Fruit fly (Drosophila melanogaster): ENCODE measurements around the gene Or98b.

Gene Or98b

DNA sequence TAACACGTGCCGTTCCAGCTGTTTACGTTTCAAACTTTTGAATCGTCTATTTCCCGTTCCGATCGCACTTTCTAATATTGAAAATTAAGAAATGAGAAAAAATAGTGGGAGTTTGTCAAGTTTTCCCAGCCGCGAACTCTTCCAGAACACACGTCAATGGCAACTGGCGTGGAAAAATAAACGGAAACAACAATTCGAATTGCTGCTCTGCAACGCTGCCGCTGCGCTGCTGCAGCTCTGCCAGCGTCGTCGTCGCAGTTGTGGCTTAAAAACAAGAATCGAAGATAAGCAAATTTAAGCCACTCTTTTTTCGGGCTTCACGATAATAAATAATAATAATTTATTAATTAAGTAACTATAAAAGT lies 20.9 kb upstream of the Or98b start (continued):
- TF ChIP-seq Ets97D (GFP tag; optimal IDR thresholded peaks at IDR 0.05) (no peak), CG11247 (GFP tag; IDR thresholded peaks at IDR 0.05) (no peak), peb (GFP tag; IDR thresholded peaks at IDR 0.05) (no peak), Kr (GFP tag; optimal IDR thresholded peaks at IDR 0.05) (no peak), inv (GFP tag; IDR thresholded peaks at IDR 0.05; ENCODE audit: partially characterized antibody) (no peak), unc-4 (GFP tag; IDR thresholded peaks at IDR 0.05; ENCODE audit: partially characterized antibody) (0 out of 2 replicates have a peak, but pooled peaks have one; percentile 6), Max (GFP tag; optimal IDR thresholded peaks at IDR 0.05) (peak; percentile 8), sim (GFP tag; IDR thresholded peaks at IDR 0.05) (no peak), Side (GFP tag; optimal IDR thresholded peaks at IDR 0.05) (no peak)

DNA sequence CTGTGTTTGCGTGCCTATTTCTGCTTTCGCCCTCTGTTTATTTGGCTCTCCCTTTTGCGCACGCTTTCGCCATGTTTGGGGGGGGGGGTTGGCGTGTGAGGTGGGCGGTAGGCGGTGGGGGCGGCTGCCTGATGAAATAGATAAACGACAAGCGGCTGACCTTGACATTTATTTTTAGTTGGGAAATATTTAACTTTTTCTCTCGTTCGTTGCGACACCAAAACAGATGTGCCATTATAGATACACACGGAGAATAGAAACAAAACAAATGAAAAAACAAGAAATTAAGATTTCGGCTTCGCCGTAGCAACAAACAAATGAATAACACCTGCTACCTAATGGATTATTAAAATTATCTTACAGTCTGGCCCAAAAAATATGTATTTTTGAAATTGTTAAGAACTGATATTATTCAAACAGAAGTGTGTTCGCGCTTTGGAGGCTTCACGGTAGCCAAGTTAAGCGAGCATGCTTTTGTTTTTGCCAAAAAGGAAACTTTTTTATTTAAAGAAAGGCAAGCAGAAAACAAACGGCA lies 19.8 kb upstream of the Or98b start:
- TF ChIP-seq ind (GFP tag; optimal IDR thresholded peaks at IDR 0.05) (peak; percentile 56), CG4328 (GFP tag; optimal IDR thresholded peaks at IDR 0.05) (peak; percentile 22), lab (GFP tag; optimal IDR thresholded peaks at IDR 0.05) (peak; percentile 73), vfl (GFP tag; optimal IDR thresholded peaks at IDR 0.05) (no peak), Ada2b (GFP tag; IDR thresholded peaks at IDR 0.05) (peak; percentile 50; the same call in 1 of the 2 replicates), CG11085 (GFP tag; IDR thresholded peaks at IDR 0.05) (peak; percentile 49; the same call in 1 of the 2 replicates), CG13296 (GFP tag; optimal IDR thresholded peaks at IDR 0.05) (peak; percentile 56), CG4854 (GFP tag; optimal IDR thresholded peaks at IDR 0.05) (peak; percentile 37), CG1529 (GFP tag; optimal IDR thresholded peaks at IDR 0.05) (no peak), Elba2 (GFP tag; optimal IDR thresholded peaks at IDR 0.05) (no peak), schlank (tag; optimal IDR thresholded peaks at IDR 0.05) (peak; percentile 3), CG11093 (GFP tag; IDR thresholded peaks at IDR 0.05) (peak; percentile 45; the same call in 1 of the 3 replicates), CG6854 (GFP tag; optimal IDR thresholded peaks at IDR 0.05) (no peak), fd3F (GFP tag; optimal IDR thresholded peaks at IDR 0.05) (peak; percentile 64), Ssrp (tag; optimal IDR thresholded peaks at IDR 0.05) (peak; percentile 42), pan (optimal IDR thresholded peaks at IDR 0.05) (no peak), pan (GFP tag; optimal IDR thresholded peaks at IDR 0.05 in 1 of 2, IDR thresholded peaks at IDR 0.05 in 1 of 2) (peak in 1 of 2 experiments; percentile 74), MTF-1 (GFP tag; optimal IDR thresholded peaks at IDR 0.05; ENCODE audit: borderline replicate concordance) (no peak), CG4424 (GFP tag; optimal IDR thresholded peaks at IDR 0.05) (peak; percentile 35), org-1 (GFP tag; optimal IDR thresholded peaks at IDR 0.05) (peak; percentile 56), Fer1 (GFP tag; optimal IDR thresholded peaks at IDR 0.05) (peak; percentile 62), sisA (GFP tag; IDR thresholded peaks at IDR 0.05) (peak; percentile 61), ttk (GFP tag; IDR thresholded peaks at IDR 0.05) (0 out of 2 replicates have a peak, but pooled peaks have one; percentile 11), CG9876 (GFP tag; optimal IDR thresholded peaks at IDR 0.05) (no peak), ems (GFP tag; optimal IDR thresholded peaks at IDR 0.05) (peak; percentile 35), Atf6 (GFP tag; IDR thresholded peaks at IDR 0.05) (peak; percentile 77), cwo (GFP tag; optimal IDR thresholded peaks at IDR 0.05) (peak; percentile 85), Hsf (GFP tag; optimal IDR thresholded peaks at IDR 0.05) (peak; percentile 12), CG2199 (GFP tag; IDR thresholded peaks at IDR 0.05) (no peak), CG11456 (GFP tag; IDR thresholded peaks at IDR 0.05) (0 out of 3 replicates have a peak, but pooled peaks have one; percentile 40), chif (GFP tag; optimal IDR thresholded peaks at IDR 0.05) (peak in 1 of 2 experiments; percentile 10), ato (GFP tag; IDR thresholded peaks at IDR 0.05; ENCODE audit: partially characterized antibody) (no peak), CG32767 (GFP tag; IDR thresholded peaks at IDR 0.05) (peak; percentile 73; the same call in 1 of the 2 replicates), unpg (GFP tag; optimal IDR thresholded peaks at IDR 0.05) (peak; percentile 70), CG15269 (tag; optimal IDR thresholded peaks at IDR 0.05) (peak; percentile 82), yki (optimal IDR thresholded peaks at IDR 0.05) (no peak), CG1233 (GFP tag; optimal IDR thresholded peaks at IDR 0.05) (peak; percentile 23), CG14667 (GFP tag; IDR thresholded peaks at IDR 0.05) (peak; percentile 21; the same call in 1 of the 2 replicates), CG1024 (GFP tag; IDR thresholded peaks at IDR 0.05) (no peak), unc-4 (GFP tag; IDR thresholded peaks at IDR 0.05; ENCODE audit: partially characterized antibody) (0 out of 2 replicates have a peak, but pooled peaks have one; percentile 19), exex (tag; optimal IDR thresholded peaks at IDR 0.05) (peak; percentile 11)
